Fruit fly (Drosophila melanogaster) whole organism, embryonic: ENCODE measurements around the gene CG13056.
A peak's percentile ranks its signal among the peaks of the same experiment; 100 is the strongest.

Source experiments
- BtbVII ChIP-seq: fragments of 200-800 bp; sonication (Bioruptor generic); optimal IDR thresholded peaks from 3 replicates; lab custom pipeline; 2017; ENCODE audit warnings: missing biosample characterization, mild to moderate bottlenecking, missing genetic modification characterization
- CG10431 ChIP-seq: fragments of 200-800 bp; sonication (Bioruptor generic); optimal IDR thresholded peaks from 3 replicates; lab custom pipeline; 2018; ENCODE audit warnings: missing biosample characterization, mild to moderate bottlenecking, missing genetic modification characterization
- CG11696 ChIP-seq: fragments of 200-800 bp; sonication (Bioruptor generic); IDR thresholded peaks from 2 replicates; pipeline ENCODE4 v1.3.6; 2022; ENCODE audit warnings: missing biosample characterization, missing genetic modification characterization
- CG11723 ChIP-seq: fragments of 200-800 bp; sonication (Bioruptor generic); optimal IDR thresholded peaks from 2 replicates; lab custom pipeline; 2017; ENCODE audit warnings: missing biosample characterization, mild to moderate bottlenecking, missing genetic modification characterization
- CG15269 ChIP-seq: fragments of 200-800 bp; sonication (Bioruptor generic); optimal IDR thresholded peaks from 2 replicates; lab custom pipeline; 2018; ENCODE audit warnings: missing biosample characterization, mild to moderate bottlenecking, missing genetic modification characterization, moderate library complexity
- CG18262 ChIP-seq: fragments of 200-800 bp; optimal IDR thresholded peaks from 3 replicates; lab custom pipeline; 2019; ENCODE audit warnings: missing biosample characterization, mild to moderate bottlenecking, missing genetic modification characterization, moderate library complexity
- CG2199 ChIP-seq: fragments of 200-800 bp; sonication (Bioruptor generic); IDR thresholded peaks from 3 replicates; pipeline ENCODE4 v1.3.6; 2022; ENCODE audit warnings: missing biosample characterization, missing genetic modification characterization
- CG30403 ChIP-seq: fragments of 200-800 bp; sonication (Bioruptor generic); optimal IDR thresholded peaks from 3 replicates; lab custom pipeline; 2016; ENCODE audit warnings: missing biosample characterization, missing genetic modification characterization
- CG32532 ChIP-seq: fragments of 200-800 bp; sonication (Bioruptor generic); IDR thresholded peaks from 2 replicates; pipeline ENCODE4 v1.3.6; 2022; ENCODE audit warnings: missing biosample characterization, missing genetic modification characterization
- CG33213 ChIP-seq: fragments of 200-800 bp; sonication (Bioruptor generic); optimal IDR thresholded peaks from 3 replicates; lab custom pipeline; 2016; ENCODE audit warnings: missing biosample characterization, missing genetic modification characterization
- CG34224 ChIP-seq: fragments of 200-800 bp; sonication (Bioruptor generic); IDR thresholded peaks from 3 replicates; pipeline ENCODE4 v1.3.6; 2022; ENCODE audit warnings: missing biosample characterization, missing genetic modification characterization; ENCODE audit not compliant: partially characterized antibody
- CG4360 ChIP-seq: fragments of 200-800 bp; sonication (Bioruptor generic); IDR thresholded peaks from 2 replicates; pipeline ENCODE4 v1.3.6; 2022; ENCODE audit warnings: missing biosample characterization, missing genetic modification characterization
- CG4707 ChIP-seq: fragments of 200-800 bp; sonication (Bioruptor generic); optimal IDR thresholded peaks from 2 replicates; lab custom pipeline; 2018; ENCODE audit warnings: missing biosample characterization, mild to moderate bottlenecking, missing genetic modification characterization, moderate library complexity
- CG7556 ChIP-seq: fragments of 200-800 bp; sonication (Bioruptor generic); optimal IDR thresholded peaks from 2 replicates; lab custom pipeline; 2017; ENCODE audit warnings: missing biosample characterization, mild to moderate bottlenecking, missing genetic modification characterization
- CG7963 ChIP-seq: fragments of 200-800 bp; sonication (Bioruptor generic); IDR thresholded peaks from 3 replicates; pipeline ENCODE4 v1.3.6; 2022; ENCODE audit warnings: missing biosample characterization, missing genetic modification characterization; ENCODE audit not compliant: partially characterized antibody
- CG9215 ChIP-seq: fragments of 200-800 bp; sonication (Bioruptor generic); IDR thresholded peaks from 2 replicates; pipeline ENCODE4 v1.3.6; 2022; ENCODE audit warnings: missing biosample characterization, missing genetic modification characterization
- CG9797 ChIP-seq: fragments of 200-800 bp; sonication (Bioruptor generic); optimal IDR thresholded peaks from 3 replicates; lab custom pipeline; 2018; ENCODE audit warnings: missing biosample characterization, mild to moderate bottlenecking, missing genetic modification characterization
- ERR ChIP-seq: fragments of 200-800 bp; sonication (Bioruptor generic); optimal IDR thresholded peaks from 2 replicates; lab custom pipeline; 2016; ENCODE audit warnings: missing biosample characterization, missing genetic modification characterization
- Eip74EF ChIP-seq, 2 experiments: fragments of 200-800 bp in 1 of 2; fragments of >200 bp in 1 of 2; sonication (Bioruptor generic) in 1 of 2; optimal IDR thresholded peaks; 2 replicates each; lab custom pipeline; 2017 to 2019; ENCODE audit warnings: missing biosample characterization in 2 of 2, missing genetic modification characterization in 2 of 2, mild to moderate bottlenecking in 1 of 2, moderate library complexity in 1 of 2
- Elba2 ChIP-seq: fragments of 200-800 bp; sonication (Bioruptor generic); optimal IDR thresholded peaks from 3 replicates; lab custom pipeline; 2016; ENCODE audit warnings: missing biosample characterization, missing genetic modification characterization
- Ets65A ChIP-seq: fragments of 200-800 bp; sonication (Bioruptor generic); peaks from one replicate; lab custom pipeline; 2016; ENCODE audit warnings: missing biosample characterization, missing genetic modification characterization
- Ets97D ChIP-seq: fragments of 200-800 bp; sonication (Bioruptor generic); optimal IDR thresholded peaks from 3 replicates; lab custom pipeline; 2016; ENCODE audit warnings: missing biosample characterization, missing genetic modification characterization
- HLH3B ChIP-seq: fragments of 200-800 bp; sonication (Bioruptor generic); IDR thresholded peaks from 2 replicates; pipeline ENCODE4 v1.3.6; 2022; ENCODE audit warnings: missing biosample characterization, missing genetic modification characterization
- Hey ChIP-seq: fragments of 200-800 bp; sonication (Bioruptor generic); optimal IDR thresholded peaks from 3 replicates; lab custom pipeline; 2018; ENCODE audit warnings: missing biosample characterization, mild to moderate bottlenecking, missing genetic modification characterization
- Hr39 ChIP-seq: fragments of >200 bp; optimal IDR thresholded peaks from 2 replicates; lab custom pipeline; 2017
- Meics ChIP-seq: fragments of 200-800 bp; sonication (Bioruptor generic); optimal IDR thresholded peaks from 2 replicates; lab custom pipeline; 2017; ENCODE audit warnings: missing biosample characterization, mild to moderate bottlenecking, missing genetic modification characterization
- Nf-YA ChIP-seq: fragments of 200-800 bp; sonication (Bioruptor generic); IDR thresholded peaks from 2 replicates; pipeline ENCODE4 v1.3.6; 2022; ENCODE audit warnings: missing biosample characterization, missing genetic modification characterization
- Rx ChIP-seq: fragments of 200-800 bp; sonication (Bioruptor generic); IDR thresholded peaks from 2 replicates; pipeline ENCODE4 v1.3.6; 2022; ENCODE audit warnings: missing biosample characterization, missing genetic modification characterization
- Sox102F ChIP-seq: fragments of 200-800 bp; sonication (Bioruptor generic); optimal IDR thresholded peaks from 2 replicates; lab custom pipeline; 2018; ENCODE audit warnings: missing biosample characterization, mild to moderate bottlenecking, missing genetic modification characterization, moderate library complexity
- Spps ChIP-seq: fragments of 200-800 bp; sonication (Bioruptor generic); optimal IDR thresholded peaks from 2 replicates; lab custom pipeline; 2018; ENCODE audit warnings: missing biosample characterization, mild to moderate bottlenecking, missing genetic modification characterization
- ara ChIP-seq: fragments of 200-800 bp; sonication (Bioruptor generic); IDR thresholded peaks from 2 replicates; pipeline ENCODE4 v1.3.6; 2022; ENCODE audit warnings: missing biosample characterization, missing genetic modification characterization
- bowl ChIP-seq: fragments of 200-800 bp; sonication (Bioruptor generic); IDR thresholded peaks from 2 replicates; pipeline ENCODE4 v1.3.6; 2022; ENCODE audit warnings: missing biosample characterization, missing genetic modification characterization
- bsh ChIP-seq, 2 experiments: fragments of 200-800 bp; sonication (Bioruptor generic); optimal IDR thresholded peaks; 2 replicates each; lab custom pipeline; 2017 to 2018; ENCODE audit warnings: mild to moderate bottlenecking in 2 of 2, missing biosample characterization in 2 of 2, missing genetic modification characterization in 2 of 2, moderate library complexity in 1 of 2
- chm ChIP-seq: fragments of 200-800 bp; sonication (Bioruptor generic); IDR thresholded peaks from 2 replicates; pipeline ENCODE4 v1.3.6; 2022; ENCODE audit warnings: missing biosample characterization, missing genetic modification characterization
- ci ChIP-seq: fragments of 200-800 bp; sonication (Bioruptor generic); IDR thresholded peaks from 3 replicates; pipeline ENCODE4 v1.3.6; 2022; ENCODE audit warnings: missing biosample characterization, missing genetic modification characterization
- crc ChIP-seq: fragments of 200-800 bp; sonication (Bioruptor generic); optimal IDR thresholded peaks from 2 replicates; lab custom pipeline; 2016; ENCODE audit warnings: missing biosample characterization, missing genetic modification characterization
- dm ChIP-seq: fragments of 200-800 bp; sonication (Bioruptor generic); optimal IDR thresholded peaks from 3 replicates; lab custom pipeline; 2016; ENCODE audit warnings: missing biosample characterization, missing genetic modification characterization
- dysf ChIP-seq: fragments of 200-800 bp; sonication (Bioruptor generic); IDR thresholded peaks from 3 replicates; pipeline ENCODE4 v1.3.6; 2022; ENCODE audit warnings: missing biosample characterization, missing genetic modification characterization
- esg ChIP-seq: fragments of 200-800 bp; sonication (Bioruptor generic); conservative IDR thresholded peaks from 2 replicates; pipeline ENCODE4 v1.3.6; 2022; ENCODE audit warnings: missing biosample characterization, missing genetic modification characterization
- ewg ChIP-seq: fragments of 200-800 bp; sonication (Bioruptor generic); optimal IDR thresholded peaks from 3 replicates; lab custom pipeline; 2017; ENCODE audit warnings: mild to moderate bottlenecking, missing biosample characterization, missing genetic modification reagents, missing genetic modification characterization
- grn ChIP-seq: fragments of 200-800 bp; sonication (Bioruptor generic); optimal IDR thresholded peaks from 3 replicates; lab custom pipeline; 2017; ENCODE audit warnings: missing biosample characterization, missing genetic modification characterization
- gro ChIP-seq: fragments of 200-800 bp; sonication (Bioruptor generic); optimal IDR thresholded peaks from 2 replicates; lab custom pipeline; 2016; ENCODE audit warnings: missing biosample characterization, missing genetic modification characterization
- gsb ChIP-seq: fragments of 200-800 bp; sonication (Bioruptor generic); IDR thresholded peaks from 2 replicates; pipeline ENCODE4 v1.3.6; 2022; ENCODE audit warnings: missing biosample characterization, missing genetic modification characterization
- kni ChIP-seq: fragments of 200-800 bp; sonication (Bioruptor generic); optimal IDR thresholded peaks from 3 replicates; lab custom pipeline; 2017; ENCODE audit warnings: mild to moderate bottlenecking, missing biosample characterization, missing genetic modification reagents, missing genetic modification characterization
- oc ChIP-seq: fragments of 200-800 bp; sonication (Bioruptor generic); optimal IDR thresholded peaks from 2 replicates; lab custom pipeline; 2018; ENCODE audit warnings: missing biosample characterization, mild to moderate bottlenecking, missing genetic modification characterization, moderate library complexity
- pros ChIP-seq: fragments of 200-800 bp; sonication (Bioruptor generic); optimal IDR thresholded peaks from 3 replicates; lab custom pipeline; 2019; ENCODE audit warnings: missing biosample characterization, mild to moderate bottlenecking, missing genetic modification characterization, moderate library complexity
- sens ChIP-seq: fragments of 200-800 bp; sonication (Bioruptor generic); peaks from one replicate; lab custom pipeline; 2016; ENCODE audit warnings: missing biosample characterization, missing genetic modification characterization
- sug ChIP-seq: fragments of 200-800 bp; optimal IDR thresholded peaks from 2 replicates; lab custom pipeline; 2019; ENCODE audit warnings: missing biosample characterization, mild to moderate bottlenecking, missing genetic modification characterization, moderate library complexity
- tap ChIP-seq: fragments of 200-800 bp; optimal IDR thresholded peaks from 3 replicates; lab custom pipeline; 2019; ENCODE audit warnings: missing biosample characterization, mild to moderate bottlenecking, missing genetic modification characterization, moderate library complexity
- zen ChIP-seq: fragments of 200-800 bp; sonication (Bioruptor generic); optimal IDR thresholded peaks from 3 replicates; lab custom pipeline; 2018; ENCODE audit warnings: missing biosample characterization, mild to moderate bottlenecking, missing genetic modification characterization, moderate library complexity
- zf30C ChIP-seq: fragments of 200-800 bp; sonication (Bioruptor generic); optimal IDR thresholded peaks from 3 replicates; lab custom pipeline; 2018; ENCODE audit warnings: missing biosample characterization, mild to moderate bottlenecking, missing genetic modification characterization

CG13056 gene

DNA sequence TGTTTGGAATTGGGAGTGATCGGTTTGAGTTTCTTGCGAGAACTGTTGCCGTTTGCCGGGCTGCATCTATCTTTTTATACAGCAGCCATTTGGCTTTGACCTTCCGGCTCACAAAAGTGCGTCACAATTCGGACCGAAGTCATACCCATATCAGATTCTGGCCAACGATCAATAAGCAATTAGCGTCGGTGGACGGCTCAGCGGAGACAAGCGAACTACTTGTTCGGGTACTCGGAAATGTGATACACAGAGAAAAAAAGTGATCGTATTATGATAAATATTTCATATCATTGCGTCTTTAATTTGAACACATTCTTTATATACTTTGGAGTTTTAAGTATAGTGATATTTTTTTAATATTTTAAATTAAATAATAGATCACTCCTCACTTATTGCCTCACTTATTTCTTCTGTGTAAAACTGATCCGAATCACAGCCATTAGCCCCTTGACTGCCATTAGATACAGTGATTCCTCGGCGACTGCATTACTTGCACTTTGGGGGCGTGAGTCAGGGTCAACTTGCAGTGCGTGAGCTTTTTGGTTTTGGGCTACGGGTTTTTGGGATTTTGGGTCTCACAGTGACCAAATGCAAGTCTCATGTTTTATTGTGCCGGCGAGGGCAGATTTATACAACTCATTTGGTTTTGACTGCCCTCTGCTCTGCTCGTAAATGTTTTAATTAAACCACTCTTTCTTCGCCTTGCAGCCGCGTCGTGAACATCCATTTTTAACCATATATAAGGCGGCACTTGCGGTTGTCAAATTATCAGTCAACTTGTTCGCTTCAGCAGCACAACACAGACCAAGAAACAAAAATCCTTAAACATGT lies 27.1 kb upstream of the CG13056 start, which contains the start of the genes CG13043 and CG13063:
TSS of gene CG13043 (minus strand) at position 51 of the 831 bp plus-strand sequence.
TSS of gene CG13063 (plus strand) at position 781 of the 831 bp plus-strand sequence.
- TF ChIP-seq CG30403 (GFP tag; lab: Kevin White, UChicago), result no peak
- TF ChIP-seq sug (tag; lab: Kevin White, UChicago), result no peak
- TF ChIP-seq CG15269 (tag; lab: Kevin White, UChicago), result peak; percentile 41
- no peak for TF ChIP-seq sens
- no peak for TF ChIP-seq bsh (GFP tag; optimal IDR thresholded peaks at IDR 0.05; lab: Kevin White, UChicago)
- no peak for TF ChIP-seq gsb (GFP tag; lab: Robert Waterston, UW)
- TF ChIP-seq Elba2 (GFP tag; lab: Kevin White, UChicago), result no peak
- no peak for TF ChIP-seq chm (GFP tag; lab: Robert Waterston, UW)
- TF ChIP-seq Eip74EF (GFP tag; optimal IDR thresholded peaks at IDR 0.05; lab: Kevin White, UChicago), result peak in 1 of 2 experiments; percentile 5
- TF ChIP-seq crc, result no peak
- no peak for TF ChIP-seq zen
- TF ChIP-seq CG10431 (GFP tag; lab: Kevin White, UChicago), result no peak
- 0 out of 3 replicates have a peak, but pooled peaks have one; percentile 31 for TF ChIP-seq dysf
- TF ChIP-seq pros (GFP tag; lab: Kevin White, UChicago), result no peak
- TF ChIP-seq Ets65A, result no peak
- no peak for TF ChIP-seq Meics (GFP tag; lab: Kevin White, UChicago)
- no peak for TF ChIP-seq CG7963 (GFP tag; lab: Robert Waterston, UW)
- peak; percentile 7 for TF ChIP-seq oc (tag; lab: Kevin White, UChicago)
- no peak for TF ChIP-seq CG33213 (GFP tag; lab: Kevin White, UChicago)
- no peak for TF ChIP-seq CG9215 (GFP tag; lab: Robert Waterston, UW)
- TF ChIP-seq CG11696 (GFP tag; lab: Robert Waterston, UW), result no peak
- 0 out of 3 replicates have a peak, but pooled peaks have one; percentile 32 for TF ChIP-seq ci (GFP tag; lab: Robert Waterston, UW)
- no peak for TF ChIP-seq grn
- no peak for TF ChIP-seq Hey (tag; lab: Kevin White, UChicago)
- no peak for TF ChIP-seq CG32532 (GFP tag; lab: Robert Waterston, UW)
- TF ChIP-seq Nf-YA (GFP tag; lab: Robert Waterston, UW), result no peak
- no peak for TF ChIP-seq ewg (GFP tag; lab: Kevin White, UChicago)
- TF ChIP-seq CG4707 (GFP tag; lab: Kevin White, UChicago), result no peak
- TF ChIP-seq Ets97D (GFP tag; lab: Kevin White, UChicago), result no peak
- no peak for TF ChIP-seq CG11723 (GFP tag; lab: Kevin White, UChicago)
- TF ChIP-seq esg (GFP tag; lab: Robert Waterston, UW), result no peak
- TF ChIP-seq CG2199 (GFP tag; lab: Robert Waterston, UW), result no peak
- TF ChIP-seq CG34224 (GFP tag; lab: Robert Waterston, UW), result no peak
- no peak for TF ChIP-seq bowl (GFP tag; lab: Robert Waterston, UW)
- no peak for TF ChIP-seq CG4360
- TF ChIP-seq dm (GFP tag; lab: Kevin White, UChicago), result no peak
- TF ChIP-seq ara (GFP tag; lab: Robert Waterston, UW), result no peak
- TF ChIP-seq CG9797 (GFP tag; lab: Kevin White, UChicago), result no peak
- no peak for TF ChIP-seq Hr39 (lab: Kevin White, UChicago)
- TF ChIP-seq zf30C (GFP tag; lab: Kevin White, UChicago), result no peak
- TF ChIP-seq Spps, result no peak
- TF ChIP-seq CG7556 (GFP tag; lab: Kevin White, UChicago), result peak; percentile 11
- no peak for TF ChIP-seq kni (GFP tag; lab: Kevin White, UChicago)
- peak; percentile 22 for TF ChIP-seq tap (tag; lab: Kevin White, UChicago)
- TF ChIP-seq gro (GFP tag; lab: Kevin White, UChicago), result no peak
- TF ChIP-seq CG18262 (tag; lab: Kevin White, UChicago), result no peak
- no peak for TF ChIP-seq ERR (GFP tag; lab: Kevin White, UChicago)
- TF ChIP-seq Sox102F (GFP tag; lab: Kevin White, UChicago), result peak; percentile 35
- no peak for TF ChIP-seq Rx (GFP tag; lab: Robert Waterston, UW)
- TF ChIP-seq HLH3B (GFP tag; lab: Robert Waterston, UW), result no peak
- no peak for TF ChIP-seq BtbVII (GFP tag; lab: Kevin White, UChicago)
